Fruit fly (Drosophila melanogaster): ENCODE measurements around the gene CG1239.

CG1239 gene

DNA sequence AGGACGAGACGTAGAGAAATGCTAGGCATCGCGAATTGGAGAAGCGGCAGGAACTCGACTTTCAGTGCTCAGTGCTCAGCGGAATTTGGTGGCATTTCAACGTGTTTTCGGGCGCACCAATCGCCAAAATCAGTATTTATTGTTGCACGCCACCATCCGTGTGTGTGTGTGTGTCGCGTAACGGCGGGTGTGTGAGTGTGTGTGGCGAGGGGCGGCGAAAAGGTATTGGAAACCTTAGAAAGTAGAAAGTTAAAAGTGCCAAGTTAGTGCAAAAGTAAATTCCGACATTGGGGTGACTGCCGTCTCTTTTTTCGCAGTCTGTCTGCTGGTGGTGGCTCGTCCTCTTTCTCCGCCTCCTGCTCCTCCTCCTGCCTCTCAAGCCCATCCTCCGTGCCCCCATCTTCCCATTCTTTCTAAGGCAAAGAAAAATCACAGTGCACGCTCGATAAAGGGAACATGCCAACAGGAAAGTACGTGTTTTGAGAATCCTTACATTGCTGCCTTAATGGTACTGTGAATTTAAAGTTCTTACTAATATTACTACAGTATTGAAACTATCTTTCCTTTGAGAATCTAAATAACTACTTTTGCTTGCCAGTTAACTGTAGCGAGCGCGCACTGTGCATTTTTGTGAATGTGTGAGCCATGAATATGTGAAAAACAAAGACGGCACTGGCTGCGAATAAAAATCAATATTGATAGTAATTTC, 47.1 kb upstream of the CG1239 start (continued):
- TF ChIP-seq CG17328 (GFP tag; IDR thresholded peaks at IDR 0.05) (0 out of 2 replicates have a peak, but pooled peaks have one; percentile 31), CG14710 (tag; optimal IDR thresholded peaks at IDR 0.05) (no peak), CG10979 (tag; optimal IDR thresholded peaks at IDR 0.05) (peak; percentile 38), gfzf (GFP tag; optimal IDR thresholded peaks at IDR 0.05) (no peak), CG13287 (GFP tag; IDR thresholded peaks at IDR 0.05; ENCODE audit: partially characterized antibody) (no peak), ap (GFP tag; IDR thresholded peaks at IDR 0.05) (no peak; the same call in 1 of the 2 replicates), CG3847 (GFP tag; IDR thresholded peaks at IDR 0.05) (no peak), cas (GFP tag; IDR thresholded peaks at IDR 0.05) (no peak), danr (GFP tag; IDR thresholded peaks at IDR 0.05) (no peak), slp2 (GFP tag; optimal IDR thresholded peaks at IDR 0.05) (peak; percentile 24), CG2199 (GFP tag; IDR thresholded peaks at IDR 0.05) (no peak), Ets65A (GFP tag) (peak; percentile 36), CG10209 (GFP tag; optimal IDR thresholded peaks at IDR 0.05) (peak; percentile 42), Gug (GFP tag; IDR thresholded peaks at IDR 0.05) (peak; percentile 33; the same call in 1 of the 4 replicates), crc (GFP tag; optimal IDR thresholded peaks at IDR 0.05) (no peak), CG10147 (GFP tag; optimal IDR thresholded peaks at IDR 0.05) (peak; percentile 35), bbx (GFP tag; IDR thresholded peaks at IDR 0.05; ENCODE audit: partially characterized antibody) (no peak), CG3838 (GFP tag; optimal IDR thresholded peaks at IDR 0.05) (no peak), sim (GFP tag; IDR thresholded peaks at IDR 0.05) (no peak), CG14965 (GFP tag; optimal IDR thresholded peaks at IDR 0.05; ENCODE audit: borderline replicate concordance) (no peak), CG9932 (GFP tag; IDR thresholded peaks at IDR 0.05) (peak; percentile 27; the same call in 1 of the 2 replicates), gsb (GFP tag; IDR thresholded peaks at IDR 0.05) (no peak), ERR (GFP tag; optimal IDR thresholded peaks at IDR 0.05) (no peak), dmrt99B (tag; optimal IDR thresholded peaks at IDR 0.05) (peak; percentile 77), Bgb (GFP tag; IDR thresholded peaks at IDR 0.05; ENCODE audit: partially characterized antibody) (no peak), Ravus (GFP tag; IDR thresholded peaks at IDR 0.05) (no peak), Blimp-1 (GFP tag; optimal IDR thresholded peaks at IDR 0.05) (peak; percentile 43), da (GFP tag; optimal IDR thresholded peaks at IDR 0.05) (no peak), CG3065 (GFP tag; optimal IDR thresholded peaks at IDR 0.05) (no peak), nau (GFP tag; optimal IDR thresholded peaks at IDR 0.05) (no peak), CG6854 (GFP tag; optimal IDR thresholded peaks at IDR 0.05) (no peak), CG10431 (GFP tag; optimal IDR thresholded peaks at IDR 0.05) (no peak), CG11247 (GFP tag; IDR thresholded peaks at IDR 0.05) (peak; percentile 40; the same call in 1 of the 2 replicates), amos (GFP tag; IDR thresholded peaks at IDR 0.05; ENCODE audit: partially characterized antibody) (no peak), CHES-1-like (GFP tag; optimal IDR thresholded peaks at IDR 0.05) (no peak), CG10462 (GFP tag; optimal IDR thresholded peaks at IDR 0.05) (no peak), sna (GFP tag; IDR thresholded peaks at IDR 0.05; ENCODE audit: partially characterized antibody) (no peak), CG12071 (GFP tag; optimal IDR thresholded peaks at IDR 0.05) (peak; percentile 34), pan (optimal IDR thresholded peaks at IDR 0.05) (no peak), pan (GFP tag; optimal IDR thresholded peaks at IDR 0.05 in 1 of 2, IDR thresholded peaks at IDR 0.05 in 1 of 2) (peak in 1 of 2 experiments; percentile 51), CG6683 (GFP tag; optimal IDR thresholded peaks at IDR 0.05) (peak; percentile 5), ind (GFP tag; optimal IDR thresholded peaks at IDR 0.05) (peak; percentile 60), CG3281 (GFP tag; optimal IDR thresholded peaks at IDR 0.05) (peak; percentile 60), Deaf1 (tag; optimal IDR thresholded peaks at IDR 0.05) (peak; percentile 16), CG11456 (GFP tag; IDR thresholded peaks at IDR 0.05) (no peak), Stat92E (GFP tag; optimal IDR thresholded peaks at IDR 0.05) (no peak), Bdp1 (GFP tag; optimal IDR thresholded peaks at IDR 0.05) (no peak), Dek (tag; optimal IDR thresholded peaks at IDR 0.05) (peak; percentile 40), slou (GFP tag; optimal IDR thresholded peaks at IDR 0.05) (no peak)
